Fruit fly (Drosophila melanogaster) whole organism, prepupa: ENCODE results near the gene CG31528.

Experiments
- CG11762 ChIP-seq: fragments of 200-800 bp; sonication (Bioruptor generic); optimal IDR thresholded peaks from 3 replicates; lab custom pipeline; 2016; ENCODE audit warnings: missing biosample characterization, missing genetic modification characterization; ENCODE audit not compliant: insufficient read depth
- CG15336 ChIP-seq: fragments of 200-800 bp; sonication (Bioruptor generic); IDR thresholded peaks from 2 replicates; pipeline ENCODE4 v1.3.6; 2022; ENCODE audit warnings: missing biosample characterization, missing genetic modification characterization
- CG31627 ChIP-seq: fragments of 200-800 bp; sonication (Bioruptor generic); optimal IDR thresholded peaks from 3 replicates; lab custom pipeline; 2016; ENCODE audit warnings: missing biosample characterization, missing genetic modification characterization
- CG6276 ChIP-seq: fragments of 200-800 bp; sonication (Bioruptor generic); optimal IDR thresholded peaks from 2 replicates; lab custom pipeline; 2017; ENCODE audit warnings: missing biosample characterization, mild to moderate bottlenecking, missing genetic modification characterization
- CG6854 ChIP-seq: fragments of 200-800 bp; sonication (Bioruptor generic); optimal IDR thresholded peaks from 2 replicates; lab custom pipeline; 2017; ENCODE audit warnings: missing biosample characterization, mild to moderate bottlenecking, missing genetic modification characterization
- CG8119 ChIP-seq: fragments of 200-800 bp; sonication (Bioruptor generic); IDR thresholded peaks from 3 replicates; pipeline ENCODE4 v1.3.6; 2022; ENCODE audit warnings: missing biosample characterization, missing genetic modification characterization
- CG9139 ChIP-seq: fragments of 200-800 bp; sonication (Bioruptor generic); optimal IDR thresholded peaks from 3 replicates; lab custom pipeline; 2017; ENCODE audit warnings: missing biosample characterization, mild to moderate bottlenecking, missing genetic modification characterization
- Hr39 ChIP-seq: fragments of 200-800 bp; sonication (Bioruptor generic); optimal IDR thresholded peaks from 2 replicates; lab custom pipeline; 2016; ENCODE audit warnings: missing biosample characterization, missing genetic modification characterization
- OdsH ChIP-seq: fragments of 200-800 bp; sonication (Bioruptor generic); optimal IDR thresholded peaks from 3 replicates; lab custom pipeline; 2016; ENCODE audit warnings: missing biosample characterization, missing genetic modification characterization
- Sox102F ChIP-seq: fragments of 200-800 bp; sonication (Bioruptor generic); optimal IDR thresholded peaks from 2 replicates; lab custom pipeline; 2016; ENCODE audit warnings: missing biosample characterization, mild to moderate bottlenecking, missing genetic modification characterization
- acj6 ChIP-seq: fragments of 200-800 bp; sonication (Bioruptor generic); optimal IDR thresholded peaks from 3 replicates; lab custom pipeline; 2016; ENCODE audit warnings: missing biosample characterization, missing genetic modification characterization
- esn ChIP-seq: fragments of 200-800 bp; sonication (Bioruptor generic); optimal IDR thresholded peaks from 2 replicates; lab custom pipeline; 2016; ENCODE audit warnings: missing biosample characterization, mild to moderate bottlenecking, missing genetic modification characterization, moderate library complexity
- fd85E ChIP-seq: fragments of 200-800 bp; sonication (Bioruptor generic); optimal IDR thresholded peaks from 3 replicates; lab custom pipeline; 2016; ENCODE audit warnings: missing biosample characterization, missing genetic modification characterization
- net ChIP-seq: fragments of 200-800 bp; sonication (Bioruptor generic); optimal IDR thresholded peaks from 3 replicates; lab custom pipeline; 2016; ENCODE audit warnings: missing biosample characterization, missing genetic modification characterization

dm6 chr3R:4458272-4458671 is 42.0 kb downstream of the CG31528 start:
- no peak for TF ChIP-seq CG31627 (GFP tag; lab: Kevin White, UChicago)
- TF ChIP-seq CG8119 (GFP tag; lab: Robert Waterston, UW): no peak
- TF ChIP-seq CG11762 (GFP tag; lab: Kevin White, UChicago): no peak
- TF ChIP-seq CG6854 (GFP tag; lab: Kevin White, UChicago): no peak
- TF ChIP-seq esn (GFP tag; lab: Kevin White, UChicago): no peak
- no peak for TF ChIP-seq Sox102F (GFP tag; lab: Kevin White, UChicago)
- TF ChIP-seq CG9139: no peak
- TF ChIP-seq CG15336: no peak
- TF ChIP-seq net (GFP tag; lab: Kevin White, UChicago): no peak
- TF ChIP-seq acj6: no peak
- TF ChIP-seq Hr39 (GFP tag; lab: Kevin White, UChicago): no peak
- TF ChIP-seq OdsH (GFP tag; lab: Kevin White, UChicago): no peak
- TF ChIP-seq CG6276 (GFP tag; lab: Kevin White, UChicago): no peak
- no peak for TF ChIP-seq fd85E (GFP tag; lab: Kevin White, UChicago)
